Worm (Caenorhabditis elegans) whole organism, L2 larva: ENCODE results near the gene bcs-1.

Experiments
- blmp-1 ChIP-seq: sonication (generic microtip); optimal IDR thresholded peaks from 2 replicates; lab custom pipeline; 2017; ENCODE audit warnings: missing genetic modification characterization, mild to moderate bottlenecking, missing compliant biosample characterization, antibody characterized with exemption, moderate library complexity; ENCODE audit not compliant: insufficient read depth
- elt-3 ChIP-seq: sonication (generic microtip); optimal IDR thresholded peaks from 2 replicates; lab custom pipeline; 2017; ENCODE audit warnings: missing biosample characterization, missing genetic modification characterization
- mab-5 ChIP-seq: fragments of 150-350 bp; optimal IDR thresholded peaks from 2 replicates; lab custom pipeline; 2014; ENCODE audit warnings: missing biosample characterization, missing genetic modification characterization
- mdl-1 ChIP-seq, 2 experiments: fragments of 150-350 bp in 1 of 2; sonication (generic microtip) in 1 of 2; optimal IDR thresholded peaks; 2 replicates each; lab custom pipeline; 2017; ENCODE audit warnings: missing biosample characterization in 2 of 2, missing genetic modification characterization in 2 of 2

DNA sequence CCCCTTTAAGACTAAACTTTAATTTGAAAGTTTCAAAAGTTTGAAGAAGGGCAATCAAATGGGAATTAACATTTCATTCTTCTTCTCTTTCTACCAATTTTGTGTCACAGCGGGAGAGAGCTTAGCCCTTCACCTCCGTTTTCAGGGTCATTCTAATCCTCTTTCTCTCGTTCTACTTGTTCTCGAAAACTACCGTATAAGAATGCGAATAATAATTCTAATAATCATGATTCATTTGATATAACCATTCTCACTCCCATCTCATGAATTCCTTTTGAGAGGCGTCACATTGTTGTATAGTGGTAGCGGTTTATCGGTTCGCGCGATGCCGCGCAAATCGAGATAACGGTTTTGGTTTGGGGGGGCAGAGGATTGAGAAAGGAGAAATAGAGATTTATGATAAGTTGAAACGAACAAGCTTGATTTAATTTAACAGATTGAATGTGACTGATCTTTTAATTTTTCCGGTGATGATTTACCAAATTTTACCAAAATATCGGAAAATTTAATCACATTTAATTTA lies 41.6 kb upstream of the bcs-1 start:
- TF ChIP-seq blmp-1 (tag; lab: Kevin White, UChicago) = no peak
- no peak for TF ChIP-seq mdl-1 (tag; optimal IDR thresholded peaks at IDR 0.05; lab: Kevin White, UChicago)
- no peak for TF ChIP-seq elt-3 (tag; lab: Kevin White, UChicago)
- TF ChIP-seq mab-5 (tag; lab: Kevin White, UChicago) = no peak
